Worm (Caenorhabditis elegans) whole organism, mixed stage, embryonic: ENCODE measurements around the gene clec-179.

ENCODE experiments used
- ceh-39 ChIP-seq: fragments of 150-350 bp; optimal IDR thresholded peaks from 2 replicates; lab custom pipeline; 2014; ENCODE audit warnings: missing biosample characterization, missing genetic modification characterization
- ham-2 ChIP-seq: fragments of 200-800 bp; sonication (Bioruptor generic); optimal IDR thresholded peaks from 2 replicates; lab custom pipeline; 2018; ENCODE audit warnings: mild to moderate bottlenecking, missing genetic modification characterization, missing compliant biosample characterization
- lin-13 ChIP-seq: fragments of 150-350 bp; optimal IDR thresholded peaks from 2 replicates; lab custom pipeline; 2014; ENCODE audit warnings: missing biosample characterization, missing genetic modification characterization
- lsy-2 ChIP-seq: fragments of 150-350 bp; optimal IDR thresholded peaks from 2 replicates; lab custom pipeline; 2014; ENCODE audit warnings: missing biosample characterization, missing genetic modification characterization
- sptf-1 ChIP-seq: sonication (generic microtip); optimal IDR thresholded peaks from 2 replicates; lab custom pipeline; 2017; ENCODE audit warnings: mild to moderate bottlenecking, missing genetic modification characterization, moderate library complexity, missing compliant biosample characterization
- unc-62 ChIP-seq: fragments of 150-350 bp; optimal IDR thresholded peaks from 2 replicates; lab custom pipeline; 2014; ENCODE audit warnings: missing biosample characterization, missing genetic modification reagents, missing genetic modification characterization
- ztf-11 ChIP-seq: fragments of 150-350 bp; optimal IDR thresholded peaks from 2 replicates; lab custom pipeline; 2014; ENCODE audit warnings: missing biosample characterization, missing genetic modification characterization

DNA sequence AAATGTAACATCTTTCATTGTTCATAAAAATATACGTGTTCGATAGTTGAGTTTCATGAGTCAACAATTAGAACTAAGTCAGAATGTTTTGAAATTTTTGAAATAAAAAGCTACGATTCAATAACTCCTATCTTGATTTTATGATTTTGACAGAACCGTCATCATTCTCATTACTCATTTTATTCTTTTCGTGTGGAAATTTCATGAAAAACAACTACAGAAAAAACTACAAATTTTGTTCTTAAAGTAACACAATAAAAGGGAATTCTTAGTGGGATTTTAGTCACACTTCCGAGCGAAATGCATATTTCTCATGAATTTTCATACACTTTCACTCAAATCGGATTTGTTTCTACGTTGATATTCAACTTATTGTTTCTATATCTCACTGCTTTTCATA is 7.6 kb downstream of the clec-179 start, which contains the start of gene str-44:
- TF ChIP-seq unc-62 (GFP tag; lab: Kevin White, UChicago) (no peak), ceh-39 (no peak), lin-13 (tag; lab: Kevin White, UChicago) (no peak), ztf-11 (tag; lab: Kevin White, UChicago) (no peak), lsy-2 (no peak), ham-2 (no peak), sptf-1 (tag; lab: Kevin White, UChicago) (no peak)
